Worm (Caenorhabditis elegans) whole organism, mixed stage, embryonic: Measurements from ENCODE around the gene srh-46.
A peak's percentile ranks its signal among the peaks of the same experiment; 100 is the strongest.

Source experiments
- M03D4.4 ChIP-seq: sonication (generic microtip); optimal IDR thresholded peaks from 2 replicates; lab custom pipeline; 2017; ENCODE audit warnings: mild to moderate bottlenecking, missing genetic modification characterization, missing compliant biosample characterization
- bed-3 ChIP-seq: fragments of 200-800 bp; sonication (Bioruptor generic); optimal IDR thresholded peaks from 3 replicates; lab custom pipeline; 2018; ENCODE audit warnings: mild to moderate bottlenecking, missing genetic modification characterization, moderate library complexity, missing compliant biosample characterization
- blmp-1 ChIP-seq: fragments of 150-350 bp; optimal IDR thresholded peaks from 2 replicates; lab custom pipeline; 2014; ENCODE audit warnings: missing biosample characterization, missing genetic modification characterization
- ceh-39 ChIP-seq: fragments of 150-350 bp; optimal IDR thresholded peaks from 2 replicates; lab custom pipeline; 2014; ENCODE audit warnings: missing biosample characterization, missing genetic modification characterization
- ceh-43 ChIP-seq: fragments of 200-800 bp; sonication (Bioruptor generic); optimal IDR thresholded peaks from 2 replicates; lab custom pipeline; 2018; ENCODE audit warnings: mild to moderate bottlenecking, missing genetic modification characterization, moderate library complexity, missing compliant biosample characterization
- ceh-83 ChIP-seq: fragments of 200-800 bp; sonication (Bioruptor generic); optimal IDR thresholded peaks from 2 replicates; lab custom pipeline; 2018; ENCODE audit warnings: mild to moderate bottlenecking, missing genetic modification characterization, missing compliant biosample characterization
- ces-1 ChIP-seq: fragments of 150-350 bp; optimal IDR thresholded peaks from 2 replicates; lab custom pipeline; 2014; ENCODE audit warnings: missing biosample characterization, missing genetic modification reagents, missing genetic modification characterization
- cnd-1 ChIP-seq: fragments of 200-800 bp; sonication (Bioruptor generic); optimal IDR thresholded peaks from 2 replicates; lab custom pipeline; 2018; ENCODE audit warnings: mild to moderate bottlenecking, missing genetic modification characterization, missing compliant biosample characterization
- drap-1 ChIP-seq: fragments of 200-800 bp; sonication (Bioruptor generic); optimal IDR thresholded peaks from 3 replicates; lab custom pipeline; 2018; ENCODE audit warnings: mild to moderate bottlenecking, missing genetic modification characterization, missing compliant biosample characterization
- elt-3 ChIP-seq: fragments of 150-350 bp; optimal IDR thresholded peaks from 2 replicates; lab custom pipeline; 2014; ENCODE audit warnings: missing biosample characterization, missing genetic modification characterization
- flh-1 ChIP-seq: fragments of 200-800 bp; sonication (Bioruptor generic); optimal IDR thresholded peaks from 2 replicates; lab custom pipeline; 2018; ENCODE audit warnings: mild to moderate bottlenecking, missing genetic modification characterization, moderate library complexity, missing compliant biosample characterization
- ham-2 ChIP-seq: fragments of 200-800 bp; sonication (Bioruptor generic); optimal IDR thresholded peaks from 2 replicates; lab custom pipeline; 2018; ENCODE audit warnings: mild to moderate bottlenecking, missing genetic modification characterization, missing compliant biosample characterization
- hlh-1 ChIP-seq: fragments of 150-350 bp; optimal IDR thresholded peaks from 2 replicates; lab custom pipeline; 2014; ENCODE audit warnings: missing biosample characterization, missing genetic modification reagents, missing genetic modification characterization
- lin-13 ChIP-seq: fragments of 150-350 bp; optimal IDR thresholded peaks from 2 replicates; lab custom pipeline; 2014; ENCODE audit warnings: missing biosample characterization, missing genetic modification characterization
- lin-32 ChIP-seq: fragments of 200-800 bp; sonication (Bioruptor generic); optimal IDR thresholded peaks from 2 replicates; lab custom pipeline; 2018; ENCODE audit warnings: mild to moderate bottlenecking, missing genetic modification characterization, missing compliant biosample characterization
- lsy-2 ChIP-seq: fragments of 150-350 bp; optimal IDR thresholded peaks from 2 replicates; lab custom pipeline; 2014; ENCODE audit warnings: missing biosample characterization, missing genetic modification characterization
- mep-1 ChIP-seq: fragments of 150-350 bp; optimal IDR thresholded peaks from 2 replicates; lab custom pipeline; 2017; ENCODE audit warnings: missing biosample characterization, missing genetic modification reagents, missing genetic modification characterization, inconsistent platforms
- mls-2 ChIP-seq: sonication (generic microtip); optimal IDR thresholded peaks from 2 replicates; lab custom pipeline; 2016; ENCODE audit warnings: mild to moderate bottlenecking, missing genetic modification characterization, moderate library complexity, missing compliant biosample characterization
- nhr-12 ChIP-seq: fragments of 150-350 bp; optimal IDR thresholded peaks from 2 replicates; lab custom pipeline; 2014; ENCODE audit warnings: missing biosample characterization, missing genetic modification characterization
- nhr-2 ChIP-seq: fragments of 150-350 bp; optimal IDR thresholded peaks from 2 replicates; lab custom pipeline; 2014; ENCODE audit warnings: missing biosample characterization, missing genetic modification characterization
- nhr-237 ChIP-seq: fragments of 150-350 bp; optimal IDR thresholded peaks from 2 replicates; lab custom pipeline; 2014; ENCODE audit warnings: missing biosample characterization, missing genetic modification characterization
- nhr-28 ChIP-seq: fragments of 150-350 bp; optimal IDR thresholded peaks from 2 replicates; lab custom pipeline; 2014; ENCODE audit warnings: missing biosample characterization, missing genetic modification characterization
- pha-4 ChIP-seq: fragments of 150-350 bp; optimal IDR thresholded peaks from 2 replicates; lab custom pipeline; 2018; ENCODE audit warnings: missing biosample characterization, missing genetic modification reagents, missing genetic modification characterization
- snpc-4 ChIP-seq: fragments of 150-350 bp; optimal IDR thresholded peaks from 2 replicates; lab custom pipeline; 2014; ENCODE audit warnings: missing biosample characterization, missing genetic modification characterization
- sptf-1 ChIP-seq: sonication (generic microtip); optimal IDR thresholded peaks from 2 replicates; lab custom pipeline; 2017; ENCODE audit warnings: mild to moderate bottlenecking, missing genetic modification characterization, moderate library complexity, missing compliant biosample characterization
- tbx-8 ChIP-seq: fragments of 200-800 bp; sonication (Bioruptor generic); optimal IDR thresholded peaks from 2 replicates; lab custom pipeline; 2018; ENCODE audit warnings: mild to moderate bottlenecking, missing genetic modification characterization, moderate library complexity, missing compliant biosample characterization
- unc-39 ChIP-seq: fragments of 150-350 bp; optimal IDR thresholded peaks from 2 replicates; lab custom pipeline; 2014; ENCODE audit warnings: missing biosample characterization, missing genetic modification characterization
- zip-8 ChIP-seq: fragments of 150-350 bp; optimal IDR thresholded peaks from 2 replicates; lab custom pipeline; 2014; ENCODE audit warnings: missing biosample characterization, missing genetic modification characterization

srh-46 gene

DNA sequence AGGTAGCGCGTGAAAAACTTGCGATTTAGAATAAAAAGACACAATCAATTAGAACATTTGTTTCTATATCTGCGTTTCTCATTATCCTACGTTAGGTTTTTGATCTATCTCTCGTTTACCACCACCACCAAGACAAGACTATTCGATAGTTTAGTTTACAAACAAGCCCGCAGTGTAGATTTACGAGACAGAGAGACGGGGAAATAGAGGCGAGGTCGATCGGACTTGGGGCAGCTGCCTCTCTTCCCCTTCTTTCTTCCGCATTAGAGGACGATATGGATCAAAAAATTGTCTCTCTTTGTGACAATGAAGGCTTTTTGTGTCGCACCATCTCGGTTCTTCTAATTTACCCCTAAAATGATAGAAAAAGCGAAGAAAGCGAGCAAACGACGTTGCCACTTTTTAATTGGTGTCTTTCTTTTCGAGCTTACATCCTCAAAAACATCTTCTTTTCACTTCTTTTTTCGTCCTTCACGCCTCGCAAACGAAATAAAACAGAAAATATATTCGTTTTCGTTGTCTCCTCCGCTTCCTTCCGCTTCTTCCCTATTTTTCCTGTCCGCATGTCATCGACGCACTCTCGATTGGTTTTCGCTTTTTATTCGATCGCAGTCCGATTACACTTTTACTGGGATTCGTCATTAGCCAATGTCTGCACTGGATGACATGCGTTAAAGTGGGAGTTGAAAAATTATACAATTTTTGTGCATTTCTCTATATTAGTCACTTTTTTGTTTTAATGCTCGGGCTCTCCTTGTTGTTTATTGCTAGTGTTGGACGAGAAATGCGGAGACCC lies 21.1 kb downstream of the srh-46 start (continued):
- TF ChIP-seq ham-2 = peak; percentile 65
- TF ChIP-seq ceh-43 (GFP tag; lab: Kevin White, UChicago) = no peak

DNA sequence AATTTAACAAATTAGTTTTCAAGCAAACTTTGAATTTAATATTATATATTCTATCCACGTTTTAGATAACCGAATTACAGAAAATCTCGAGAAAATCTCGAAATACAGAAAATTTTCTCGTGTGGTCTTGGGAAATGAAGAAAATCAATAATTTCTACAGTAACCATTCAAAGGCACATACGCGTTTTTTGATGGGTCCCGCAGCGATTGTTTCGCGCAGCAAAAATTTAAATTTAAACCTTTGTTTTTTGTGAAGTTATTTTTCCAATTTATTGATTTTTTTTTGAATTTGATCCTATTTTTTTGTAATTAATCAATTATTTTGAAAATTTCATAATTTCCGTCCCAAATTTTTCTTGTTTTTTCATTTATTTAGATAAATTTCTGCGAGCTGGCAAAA lies 23.1 kb downstream of the srh-46 start:
- TF ChIP-seq lin-32 (no peak), ceh-43 (GFP tag; lab: Kevin White, UChicago) (no peak), cnd-1 (tag; lab: Kevin White, UChicago) (no peak), elt-3 (no peak), blmp-1 (tag; lab: Kevin White, UChicago) (no peak), unc-39 (tag; lab: Kevin White, UChicago) (no peak), ceh-39 (tag; lab: Kevin White, UChicago) (no peak), nhr-237 (no peak), sptf-1 (tag; lab: Kevin White, UChicago) (no peak), ham-2 (no peak), flh-1 (GFP tag; lab: Kevin White, UChicago) (no peak), lin-13 (tag; lab: Kevin White, UChicago) (no peak), ceh-83 (GFP tag; lab: Kevin White, UChicago) (no peak), nhr-2 (tag; lab: Kevin White, UChicago) (no peak)

DNA sequence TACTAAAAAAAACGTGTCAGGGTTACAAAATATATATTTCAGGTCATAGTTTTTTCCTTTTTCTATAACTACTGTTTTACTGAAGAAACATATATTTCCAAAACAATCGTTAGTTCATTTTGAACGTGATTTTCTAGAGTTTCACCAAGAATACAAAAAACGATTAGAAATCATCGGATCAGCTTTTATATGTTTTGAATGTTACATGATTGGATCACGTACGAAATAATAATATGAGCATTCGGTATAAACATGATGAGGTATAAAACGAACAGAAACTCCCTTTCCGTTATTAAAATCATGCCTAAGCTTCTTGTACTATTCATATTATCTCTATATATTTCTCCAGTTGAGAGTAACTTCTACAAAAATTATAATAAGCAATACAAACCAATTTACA lies 29.8 kb downstream of the srh-46 start, which contains the start of gene clec-223:
Gene clec-223 (plus strand): TSS at position 301 of the 400 bp plus-strand sequence.
- no peak for TF ChIP-seq zip-8 (tag; lab: Kevin White, UChicago)
- TF ChIP-seq lin-32 = no peak
- TF ChIP-seq nhr-12 (tag; lab: Kevin White, UChicago) = no peak
- no peak for TF ChIP-seq bed-3 (GFP tag; lab: Kevin White, UChicago)
- TF ChIP-seq unc-39 (tag; lab: Kevin White, UChicago) = no peak
- no peak for TF ChIP-seq mep-1 (tag; lab: Kevin White, UChicago)
- TF ChIP-seq elt-3 = no peak
- no peak for TF ChIP-seq M03D4.4 (tag; lab: Kevin White, UChicago)
- TF ChIP-seq ces-1 = no peak
- no peak for TF ChIP-seq sptf-1 (tag; lab: Kevin White, UChicago)
- no peak for TF ChIP-seq pha-4 (tag; lab: Kevin White, UChicago)
- TF ChIP-seq tbx-8 (GFP tag; lab: Kevin White, UChicago) = no peak
- no peak for TF ChIP-seq flh-1 (GFP tag; lab: Kevin White, UChicago)

- TF ChIP-seq ces-1 (no peak), drap-1 (GFP tag; lab: Kevin White, UChicago) (no peak), snpc-4 (tag; lab: Kevin White, UChicago) (no peak), elt-3 (no peak), mls-2 (tag; lab: Kevin White, UChicago) (no peak)
- TF ChIP-seq, all 35 proteins: peak for 0
These were observed 31.6 kb downstream of the srh-46 start, which contains the start of gene clec-222 for ce11 chrV:11271051-11271450. Gene clec-222, plus strand, starts transcription at chrV:11271351.

ce11 chrV:11268791-11269190 lies 33.9 kb downstream of the srh-46 start, which contains the start of gene str-115:
Gene str-115, plus strand, starts transcription at chrV:11269091.
- no peak for TF ChIP-seq nhr-237
- no peak for TF ChIP-seq snpc-4 (tag; lab: Kevin White, UChicago)
- TF ChIP-seq flh-1 (GFP tag; lab: Kevin White, UChicago) = no peak
- TF ChIP-seq nhr-28 (tag; lab: Kevin White, UChicago) = no peak
- no peak for TF ChIP-seq ceh-83 (GFP tag; lab: Kevin White, UChicago)

DNA sequence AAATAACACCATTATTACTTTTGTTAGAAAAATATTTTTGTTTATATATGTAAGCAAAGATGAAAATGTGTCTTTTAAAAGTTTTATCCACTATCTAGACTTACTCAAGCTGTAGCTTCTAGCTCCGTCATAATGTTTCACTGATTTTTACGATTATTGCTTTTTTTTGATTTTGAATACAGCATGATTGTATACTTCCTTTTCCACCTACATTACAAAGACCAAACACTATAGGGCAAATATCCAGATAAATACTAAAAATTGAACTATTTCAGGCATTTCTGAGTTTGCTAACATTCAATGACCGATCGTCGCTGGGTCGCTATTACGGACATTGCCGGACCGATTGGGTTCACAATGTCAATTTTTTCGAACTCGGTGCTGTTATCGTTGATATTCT lies 36.0 kb downstream of the srh-46 start, which contains the start of gene str-116:
Gene str-116 (plus strand): TSS at position 301 of the 400 bp plus-strand sequence.
- TF ChIP-seq snpc-4 (tag; lab: Kevin White, UChicago) = no peak
- no peak for TF ChIP-seq lin-13 (tag; lab: Kevin White, UChicago)
- TF ChIP-seq hlh-1 (tag; lab: Kevin White, UChicago) = no peak
- no peak for TF ChIP-seq nhr-28 (tag; lab: Kevin White, UChicago)
- TF ChIP-seq nhr-12 (tag; lab: Kevin White, UChicago) = no peak
- no peak for TF ChIP-seq lsy-2 (tag; lab: Kevin White, UChicago)
- no peak for TF ChIP-seq ceh-39 (tag; lab: Kevin White, UChicago)
- no peak for TF ChIP-seq nhr-2 (tag; lab: Kevin White, UChicago)
- TF ChIP-seq bed-3 (GFP tag; lab: Kevin White, UChicago) = no peak
- TF ChIP-seq ham-2 = no peak
- TF ChIP-seq, all 35 proteins: peak for 0
